Fruit fly (Drosophila melanogaster): ENCODE measurements around the gene yellow-k.

Gene yellow-k

DNA sequence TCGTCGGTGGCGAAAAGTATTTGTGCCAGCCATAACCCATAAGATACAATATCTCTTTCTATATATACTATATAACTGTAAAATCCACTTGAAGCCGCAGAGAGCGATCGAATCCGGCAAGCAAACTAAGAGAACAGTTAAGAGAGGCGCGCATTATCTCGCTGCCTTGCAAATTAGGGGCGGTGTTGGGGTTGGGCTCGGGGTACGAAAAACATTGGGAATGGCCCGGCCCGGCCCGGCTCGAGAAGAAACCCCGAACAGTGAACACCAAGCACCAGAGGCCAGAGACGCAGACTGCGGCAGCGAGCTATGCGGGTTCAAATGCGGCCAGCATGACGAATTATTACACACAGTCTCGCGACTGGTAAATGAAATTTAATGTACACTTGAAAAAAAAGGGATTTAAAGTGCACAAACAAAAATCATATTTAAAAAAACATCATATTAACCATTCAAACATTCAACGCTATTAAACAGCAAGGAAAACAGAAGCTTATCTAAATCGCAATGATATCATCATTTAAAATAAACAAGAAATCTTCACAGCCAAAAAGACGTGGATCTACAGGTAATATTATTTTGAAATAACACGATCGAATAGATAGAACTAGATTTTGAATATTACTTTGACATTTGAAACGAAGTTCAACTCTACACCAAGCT is 12.1 kb downstream of the yellow-k start (continued):
- TF ChIP-seq eyg (GFP tag; optimal IDR thresholded peaks at IDR 0.05) (peak; percentile 21), sens (GFP tag) (peak; percentile 84), CG9932 (GFP tag; IDR thresholded peaks at IDR 0.05) (peak; percentile 55), schlank (tag; optimal IDR thresholded peaks at IDR 0.05) (no peak), YL-1 (GFP tag; optimal IDR thresholded peaks at IDR 0.05) (no peak), CG17359 (tag; optimal IDR thresholded peaks at IDR 0.05) (no peak), sob (GFP tag; IDR thresholded peaks at IDR 0.05) (0 out of 2 replicates have a peak, but pooled peaks have one; percentile 34), Abd-B (GFP tag; optimal IDR thresholded peaks at IDR 0.05) (peak; percentile 15), CG1792 (GFP tag; optimal IDR thresholded peaks at IDR 0.05) (peak; percentile 5), al (GFP tag; IDR thresholded peaks at IDR 0.05) (peak; percentile 35; the same call in 1 of the 2 replicates), sisA (GFP tag; IDR thresholded peaks at IDR 0.05) (peak; percentile 42), lilli (GFP tag; optimal IDR thresholded peaks at IDR 0.05) (no peak), CG18619 (GFP tag; optimal IDR thresholded peaks at IDR 0.05) (no peak), NK7.1 (GFP tag; optimal IDR thresholded peaks at IDR 0.05) (no peak), CG4404 (GFP tag; IDR thresholded peaks at IDR 0.05) (peak; percentile 24; the same call in 1 of the 2 replicates), prd (optimal IDR thresholded peaks at IDR 0.05) (no peak), prd (GFP tag; IDR thresholded peaks at IDR 0.05) (peak; percentile 70), otp (GFP tag; IDR thresholded peaks at IDR 0.05) (0 out of 3 replicates have a peak, but pooled peaks have one; percentile 43), nerfin-1 (tag; optimal IDR thresholded peaks at IDR 0.05) (no peak), Nf-YA (GFP tag; IDR thresholded peaks at IDR 0.05) (peak; percentile 53; the same call in 1 of the 2 replicates), CG9817 (tag; optimal IDR thresholded peaks at IDR 0.05) (peak; percentile 20), pros (GFP tag; optimal IDR thresholded peaks at IDR 0.05) (peak; percentile 61), abd-A (tag; optimal IDR thresholded peaks at IDR 0.05) (peak; percentile 10), Oaz (GFP tag; IDR thresholded peaks at IDR 0.05) (0 out of 2 replicates have a peak, but pooled peaks have one; percentile 15), CG8281 (tag; optimal IDR thresholded peaks at IDR 0.05) (no peak), CG11456 (GFP tag; IDR thresholded peaks at IDR 0.05) (0 out of 3 replicates have a peak, but pooled peaks have one; percentile 43), CG4730 (GFP tag; IDR thresholded peaks at IDR 0.05) (0 out of 2 replicates have a peak, but pooled peaks have one; percentile 31), danr (GFP tag; IDR thresholded peaks at IDR 0.05) (0 out of 2 replicates have a peak, but pooled peaks have one; percentile 28), esg (GFP tag; conservative IDR thresholded peaks at IDR 0.05) (peak; percentile 55), zfh2 (GFP tag; optimal IDR thresholded peaks at IDR 0.05) (peak; percentile 22), CG7372 (GFP tag; IDR thresholded peaks at IDR 0.05) (peak; percentile 23; the same call in 1 of the 2 replicates), az2 (GFP tag; optimal IDR thresholded peaks at IDR 0.05) (peak; percentile 16), vvl (GFP tag; IDR thresholded peaks at IDR 0.05) (peak; percentile 73), Rfx (GFP tag; IDR thresholded peaks at IDR 0.05) (peak; percentile 23; the same call in 1 of the 2 replicates), CG12219 (GFP tag; optimal IDR thresholded peaks at IDR 0.05) (no peak), CG10431 (GFP tag; optimal IDR thresholded peaks at IDR 0.05) (no peak), Xbp1 (GFP tag; optimal IDR thresholded peaks at IDR 0.05) (peak; percentile 3), CG17328 (GFP tag; IDR thresholded peaks at IDR 0.05) (peak; percentile 34; the same call in 1 of the 2 replicates), sens-2 (GFP tag; IDR thresholded peaks at IDR 0.05) (peak; percentile 52; the same call in 1 of the 2 replicates), fu2 (GFP tag; optimal IDR thresholded peaks at IDR 0.05) (no peak), row (GFP tag; IDR thresholded peaks at IDR 0.05) (peak; percentile 48), slp2 (GFP tag; optimal IDR thresholded peaks at IDR 0.05) (peak; percentile 15), CG31441 (GFP tag; IDR thresholded peaks at IDR 0.05) (peak; percentile 68), CG17361 (GFP tag; IDR thresholded peaks at IDR 0.05) (peak; percentile 85; the same call in 2 of the 3 replicates), CG5180 (GFP tag; optimal IDR thresholded peaks at IDR 0.05) (peak; percentile 45), Gug (GFP tag; IDR thresholded peaks at IDR 0.05) (peak; percentile 21; the same call in 1 of the 4 replicates), CG6254 (GFP tag; optimal IDR thresholded peaks at IDR 0.05) (peak; percentile 25), CG7987 (GFP tag; optimal IDR thresholded peaks at IDR 0.05) (no peak), HmgZ (tag; optimal IDR thresholded peaks at IDR 0.05) (peak; percentile 2), wor (GFP tag; IDR thresholded peaks at IDR 0.05) (peak; percentile 32; the same call in 1 of the 2 replicates)

All from whole organism, embryonic.